Worm (Caenorhabditis elegans) whole organism, L4 larva: ENCODE data around the gene ZK742.6.
A peak's percentile ranks its signal among the peaks of the same experiment; 100 is the strongest.

ENCODE experiments used
- D1046.2 ChIP-seq: fragments of 200-800 bp; sonication (Bioruptor generic); IDR thresholded peaks from 2 replicates; pipeline ENCODE4 v1.3.6; 2022; ENCODE audit warnings: missing genetic modification characterization, missing compliant biosample characterization
- F10B5.3 ChIP-seq: sonication (generic microtip); optimal IDR thresholded peaks from 2 replicates; lab custom pipeline; 2016; ENCODE audit warnings: mild to moderate bottlenecking, missing genetic modification characterization, missing compliant biosample characterization
- F37D6.2 ChIP-seq: sonication (generic microtip); optimal IDR thresholded peaks from 2 replicates; lab custom pipeline; 2016; ENCODE audit warnings: mild to moderate bottlenecking, missing genetic modification characterization, missing compliant biosample characterization
- F49E8.2 ChIP-seq: sonication (generic microtip); optimal IDR thresholded peaks from 2 replicates; lab custom pipeline; 2016; ENCODE audit warnings: missing compliant biosample characterization, mild to moderate bottlenecking, missing genetic modification characterization, borderline replicate concordance
- R02D3.7 ChIP-seq: fragments of 150-350 bp; sonication (generic microtip); optimal IDR thresholded peaks from 3 replicates; lab custom pipeline; 2014; ENCODE audit warnings: missing biosample characterization, missing genetic modification characterization
- T20F7.1 ChIP-seq: fragments of 200-800 bp; sonication (Bioruptor generic); optimal IDR thresholded peaks from 2 replicates; lab custom pipeline; 2018; ENCODE audit warnings: mild to moderate bottlenecking, missing genetic modification characterization, missing compliant biosample characterization
- aly-2 ChIP-seq: sonication (generic microtip); optimal IDR thresholded peaks from 2 replicates; lab custom pipeline; 2018; ENCODE audit warnings: missing biosample characterization, missing genetic modification characterization
- ama-1 ChIP-seq: fragments of 150-350 bp; optimal IDR thresholded peaks from 2 replicates; lab custom pipeline; 2014; ENCODE audit warnings: inconsistent platforms, mixed read lengths
- arid-1 ChIP-seq: fragments of 200-800 bp; sonication (Bioruptor generic); conservative IDR thresholded peaks from 2 replicates; pipeline ENCODE4 v1.3.6; 2022; ENCODE audit warnings: missing genetic modification reagents, missing genetic modification characterization, missing compliant biosample characterization
- ceh-20 ChIP-seq: fragments of 200-800 bp; sonication (Bioruptor generic); IDR thresholded peaks from 2 replicates; pipeline ENCODE4 v1.3.6; 2022; ENCODE audit warnings: missing genetic modification reagents, missing genetic modification characterization, missing compliant biosample characterization
- daf-16 ChIP-seq, 3 experiments: sonication (generic microtip); optimal IDR thresholded peaks; 2 replicates each; lab custom pipeline; 2016 to 2017; ENCODE audit warnings: missing genetic modification characterization in 3 of 3, missing genetic modification reagents in 3 of 3, mild to moderate bottlenecking in 2 of 3, missing compliant biosample characterization in 2 of 3, missing biosample characterization in 1 of 3, moderate library complexity in 1 of 3
- daf-8 ChIP-seq: fragments of 200-800 bp; sonication (Bioruptor generic); IDR thresholded peaks from 2 replicates; pipeline ENCODE4 v1.3.6; 2022; ENCODE audit warnings: missing genetic modification characterization, missing compliant biosample characterization
- dmd-8 ChIP-seq: fragments of 200-800 bp; sonication (Bioruptor generic); IDR thresholded peaks from 2 replicates; pipeline ENCODE4 v1.3.6; 2022; ENCODE audit warnings: missing genetic modification characterization, missing compliant biosample characterization
- dmd-9 ChIP-seq: fragments of 200-800 bp; sonication (Bioruptor generic); IDR thresholded peaks from 2 replicates; pipeline ENCODE4 v1.3.6; 2022; ENCODE audit warnings: missing genetic modification reagents, missing genetic modification characterization, missing compliant biosample characterization
- dpl-1 ChIP-seq: fragments of 150-350 bp; optimal IDR thresholded peaks from 2 replicates; lab custom pipeline; 2014; ENCODE audit warnings: missing biosample characterization, missing genetic modification reagents, missing genetic modification characterization
- duxl-1 ChIP-seq: sonication (generic microtip); optimal IDR thresholded peaks from 2 replicates; lab custom pipeline; 2016; ENCODE audit warnings: mild to moderate bottlenecking, missing genetic modification characterization, moderate library complexity, missing compliant biosample characterization; ENCODE audit not compliant: poor library complexity
- egl-43 ChIP-seq: fragments of 200-800 bp; sonication (Bioruptor generic); IDR thresholded peaks from 2 replicates; pipeline ENCODE4 v1.3.6; 2022; ENCODE audit warnings: missing genetic modification reagents, missing genetic modification characterization, missing compliant biosample characterization
- fkh-10 ChIP-seq: fragments of 150-350 bp; optimal IDR thresholded peaks from 2 replicates; lab custom pipeline; 2014; ENCODE audit warnings: missing biosample characterization, missing genetic modification reagents, missing genetic modification characterization
- gei-8 ChIP-seq: fragments of 200-800 bp; sonication (Bioruptor generic); optimal IDR thresholded peaks from 2 replicates; lab custom pipeline; 2018; ENCODE audit warnings: mild to moderate bottlenecking, missing genetic modification characterization, missing compliant biosample characterization
- hlh-11 ChIP-seq: fragments of 200-800 bp; sonication (Bioruptor generic); optimal IDR thresholded peaks from 2 replicates; lab custom pipeline; 2018; ENCODE audit warnings: mild to moderate bottlenecking, missing genetic modification characterization, missing compliant biosample characterization
- hlh-30 ChIP-seq: sonication (generic microtip); optimal IDR thresholded peaks from 2 replicates; lab custom pipeline; 2017; ENCODE audit warnings: antibody characterized with exemption, mild to moderate bottlenecking, missing genetic modification characterization, missing compliant biosample characterization; ENCODE audit not compliant: insufficient read depth
- hmg-1.1 ChIP-seq: fragments of 200-800 bp; sonication (Bioruptor generic); IDR thresholded peaks from 2 replicates; pipeline ENCODE4 v1.3.6; 2022; ENCODE audit warnings: missing genetic modification reagents, missing genetic modification characterization, missing compliant biosample characterization
- lin-15B ChIP-seq: fragments of 150-350 bp; sonication (generic microtip); optimal IDR thresholded peaks from 3 replicates; lab custom pipeline; 2014; ENCODE audit warnings: missing biosample characterization, missing genetic modification characterization
- lin-29 ChIP-seq: fragments of 200-800 bp; sonication (Bioruptor generic); IDR thresholded peaks from 2 replicates; pipeline ENCODE4 v1.3.6; 2022; ENCODE audit warnings: missing genetic modification reagents, missing genetic modification characterization, missing compliant biosample characterization
- lsy-2 ChIP-seq, 2 experiments: fragments of 150-350 bp in 1 of 2; sonication (generic microtip) in 1 of 2; optimal IDR thresholded peaks; 2 replicates each; lab custom pipeline; 2014 to 2017; ENCODE audit warnings: missing biosample characterization in 2 of 2, missing genetic modification characterization in 2 of 2
- mdl-1 ChIP-seq, 2 experiments: fragments of 150-350 bp in 1 of 2; sonication (generic microtip) in 1 of 2; optimal IDR thresholded peaks; 2 replicates each; lab custom pipeline; 2014 to 2017; ENCODE audit warnings: missing biosample characterization in 2 of 2, missing genetic modification characterization in 2 of 2
- mep-1 ChIP-seq: fragments of 150-350 bp; sonication (generic microtip); optimal IDR thresholded peaks from 3 replicates; lab custom pipeline; 2014; ENCODE audit warnings: missing biosample characterization, missing genetic modification characterization
- mes-2 ChIP-seq: sonication (generic microtip); optimal IDR thresholded peaks from 2 replicates; lab custom pipeline; 2016; ENCODE audit warnings: missing genotype, mild to moderate bottlenecking, missing genetic modification characterization, missing compliant biosample characterization; ENCODE audit not compliant: poor library complexity, severe bottlenecking
- nhr-10 ChIP-seq: fragments of 150-350 bp; optimal IDR thresholded peaks from 2 replicates; lab custom pipeline; 2014; ENCODE audit warnings: missing biosample characterization, missing genetic modification characterization
- nhr-102 ChIP-seq: sonication (generic microtip); optimal IDR thresholded peaks from 2 replicates; lab custom pipeline; 2016; ENCODE audit warnings: mild to moderate bottlenecking, missing genetic modification characterization, moderate library complexity, missing compliant biosample characterization
- nhr-111 ChIP-seq: fragments of 200-800 bp; sonication (Bioruptor generic); optimal IDR thresholded peaks from 2 replicates; lab custom pipeline; 2018; ENCODE audit warnings: mild to moderate bottlenecking, missing genetic modification characterization, missing compliant biosample characterization
- nhr-237 ChIP-seq: sonication (generic microtip); optimal IDR thresholded peaks from 2 replicates; lab custom pipeline; 2017; ENCODE audit warnings: missing biosample characterization, missing genetic modification characterization
- nhr-25 ChIP-seq: sonication (generic microtip); optimal IDR thresholded peaks from 2 replicates; lab custom pipeline; 2017; ENCODE audit warnings: missing genetic modification characterization, mild to moderate bottlenecking, missing compliant biosample characterization, antibody characterized with exemption, moderate library complexity, borderline replicate concordance; ENCODE audit not compliant: insufficient read depth
- nhr-28 ChIP-seq: fragments of 150-350 bp; optimal IDR thresholded peaks from 2 replicates; lab custom pipeline; 2014; ENCODE audit warnings: missing biosample characterization, missing genetic modification characterization
- nhr-42 ChIP-seq: fragments of 200-800 bp; sonication (Bioruptor generic); IDR thresholded peaks from 2 replicates; pipeline ENCODE4 v1.3.6; 2022; ENCODE audit warnings: missing genetic modification characterization, missing compliant biosample characterization
- nhr-48 ChIP-seq: sonication (generic microtip); optimal IDR thresholded peaks from 2 replicates; lab custom pipeline; 2016; ENCODE audit warnings: mild to moderate bottlenecking, missing genetic modification characterization, missing compliant biosample characterization
- php-3 ChIP-seq: fragments of 200-800 bp; sonication (Bioruptor generic); IDR thresholded peaks from 2 replicates; pipeline ENCODE4 v1.3.6; 2022; ENCODE audit warnings: missing genetic modification reagents, missing genetic modification characterization, missing compliant biosample characterization
- rbr-2 ChIP-seq: sonication (generic microtip); optimal IDR thresholded peaks from 2 replicates; lab custom pipeline; 2016; ENCODE audit warnings: missing genotype, missing genetic modification characterization, missing compliant biosample characterization
- sdz-12 ChIP-seq: fragments of 200-800 bp; sonication (Bioruptor generic); optimal IDR thresholded peaks from 2 replicates; lab custom pipeline; 2018; ENCODE audit warnings: mild to moderate bottlenecking, missing genetic modification characterization, missing compliant biosample characterization
- set-16 ChIP-seq: fragments of 200-800 bp; sonication (Bioruptor generic); IDR thresholded peaks from 2 replicates; pipeline ENCODE4 v1.3.6; 2022; ENCODE audit warnings: missing genetic modification reagents, missing genetic modification characterization, missing compliant biosample characterization
- skn-1 ChIP-seq: fragments of 150-350 bp; optimal IDR thresholded peaks from 2 replicates; lab custom pipeline; 2014; ENCODE audit warnings: missing biosample characterization, missing genetic modification characterization
- snpc-4 ChIP-seq: fragments of 150-350 bp; optimal IDR thresholded peaks from 2 replicates; lab custom pipeline; 2014; ENCODE audit warnings: missing biosample characterization, missing genetic modification characterization
- tag-97 ChIP-seq: fragments of 200-800 bp; sonication (Bioruptor generic); IDR thresholded peaks from 2 replicates; pipeline ENCODE4 v1.3.6; 2022; ENCODE audit warnings: missing genetic modification characterization, missing compliant biosample characterization
- tra-1 ChIP-seq: fragments of 200-800 bp; sonication (Bioruptor generic); IDR thresholded peaks from 2 replicates; pipeline ENCODE4 v1.3.6; 2022; ENCODE audit warnings: missing genetic modification reagents, missing genetic modification characterization, missing compliant biosample characterization
- zfp-2 ChIP-seq: sonication (generic microtip); optimal IDR thresholded peaks from 2 replicates; lab custom pipeline; 2016; ENCODE audit warnings: mild to moderate bottlenecking, missing genetic modification characterization, missing compliant biosample characterization
- zip-2 ChIP-seq: fragments of 150-350 bp; optimal IDR thresholded peaks from 2 replicates; lab custom pipeline; 2014; ENCODE audit warnings: missing biosample characterization, missing genetic modification characterization
- ztf-7 ChIP-seq: fragments of 150-350 bp; optimal IDR thresholded peaks from 2 replicates; lab custom pipeline; 2014; ENCODE audit warnings: missing biosample characterization, missing genetic modification characterization

Gene ZK742.6

DNA sequence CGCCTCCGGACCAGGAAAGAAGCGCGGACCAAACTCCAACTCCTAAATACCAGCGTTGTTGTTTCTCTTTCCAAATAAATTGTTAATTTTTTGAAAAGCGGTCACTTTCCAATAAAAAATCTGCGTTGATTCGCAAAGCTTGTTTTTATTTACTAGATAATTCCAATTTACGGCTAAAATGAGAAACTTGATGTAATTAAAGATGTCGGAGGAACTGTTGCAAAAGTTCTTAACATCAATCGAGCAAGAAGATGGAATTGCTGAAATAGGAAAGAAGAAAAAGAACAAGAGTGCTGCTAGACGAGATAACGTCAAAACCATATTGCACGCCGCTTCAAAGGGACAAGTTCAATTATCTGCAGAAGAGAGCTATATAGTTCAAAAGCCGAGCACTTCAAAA, 37.6 kb downstream of the ZK742.6 start, which contains the start of gene C26F1.3 (continued):
- peak; percentile 60 for TF ChIP-seq ama-1 (lab: Kevin White, UChicago)
- 0 out of 2 replicates have a peak, but pooled peaks have one; percentile 27 for TF ChIP-seq dmd-8 (GFP tag; lab: Robert Waterston, UW)
- no peak for TF ChIP-seq F37D6.2 (tag; lab: Kevin White, UChicago)
- no peak for TF ChIP-seq mdl-1 (tag; optimal IDR thresholded peaks at IDR 0.05; lab: Kevin White, UChicago)
- TF ChIP-seq hlh-30 = no peak
- 0 out of 2 replicates have a peak, but pooled peaks have one; percentile 29 for TF ChIP-seq arid-1 (GFP tag; lab: Robert Waterston, UW)

DNA sequence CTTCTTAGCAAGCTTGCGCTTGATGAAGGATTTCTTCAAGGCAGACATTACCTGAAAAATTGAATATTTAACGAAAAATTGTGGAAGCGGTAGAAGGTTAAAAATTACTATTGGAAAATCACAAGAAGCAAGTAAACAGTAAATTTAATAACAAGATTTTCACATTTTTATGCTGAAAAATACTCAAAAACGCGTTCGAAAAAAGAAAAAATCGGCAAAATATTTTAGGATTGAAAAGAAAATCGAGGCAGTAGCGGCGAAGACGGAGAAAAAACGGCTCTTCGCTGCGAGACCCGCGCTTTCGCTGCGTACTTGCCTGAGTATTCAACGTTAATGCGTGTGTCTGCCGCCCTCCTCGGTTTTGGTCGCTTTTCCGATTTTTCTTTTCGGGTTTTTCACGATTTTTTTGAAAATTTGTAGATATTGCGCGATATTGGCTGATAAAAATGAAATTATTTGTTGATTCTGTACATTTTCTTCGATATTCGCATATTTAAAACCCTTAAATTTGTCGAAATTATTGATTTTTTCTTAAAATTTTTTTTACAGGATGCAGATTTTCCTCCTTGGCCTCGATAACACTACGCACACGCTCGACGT, 38.6 kb downstream of the ZK742.6 start, which contains the start of the genes rpl-39 and rps-30:
rpl-39 (minus strand) TSS at position 51 of the 600 bp plus-strand sequence.
rps-30 (plus strand) TSS at position 550 of the 600 bp plus-strand sequence.
- no peak for TF ChIP-seq zfp-2
- TF ChIP-seq dmd-8 (GFP tag; lab: Robert Waterston, UW) = no peak
- TF ChIP-seq snpc-4 (tag; lab: Kevin White, UChicago) = no peak
- TF ChIP-seq lsy-2 (tag; optimal IDR thresholded peaks at IDR 0.05; lab: Kevin White, UChicago) = peak; percentile 4 to 91
- TF ChIP-seq gei-8 (GFP tag; lab: Kevin White, UChicago) = no peak
- no peak for TF ChIP-seq php-3 (GFP tag; lab: Robert Waterston, UW)
- TF ChIP-seq D1046.2 (GFP tag; lab: Robert Waterston, UW) = no peak
- TF ChIP-seq nhr-10 = no peak
- no peak for TF ChIP-seq zip-2
- no peak for TF ChIP-seq F10B5.3 (tag; lab: Kevin White, UChicago)
- TF ChIP-seq sdz-12 (GFP tag; lab: Kevin White, UChicago) = no peak
- peak; percentile 74; the same call in 1 of the 2 replicates for TF ChIP-seq nhr-42 (GFP tag; lab: Robert Waterston, UW)
- TF ChIP-seq fkh-10 = peak; percentile 61
- TF ChIP-seq nhr-237 (tag; lab: Kevin White, UChicago) = no peak
- TF ChIP-seq duxl-1 (tag; lab: Kevin White, UChicago) = peak; percentile 23
- peak; percentile 58 for TF ChIP-seq lin-29 (GFP tag; lab: Robert Waterston, UW)
- TF ChIP-seq F49E8.2 = no peak
- TF ChIP-seq daf-8 = no peak
- TF ChIP-seq rbr-2 (tag; lab: Kevin White, UChicago) = peak; percentile 82
- peak; percentile 35; the same call in 1 of the 2 replicates for TF ChIP-seq set-16 (GFP tag; lab: Robert Waterston, UW)
- TF ChIP-seq hmg-1.1 (GFP tag; lab: Robert Waterston, UW) = peak; percentile 81
- TF ChIP-seq R02D3.7 = peak; percentile 44
- no peak for TF ChIP-seq aly-2 (tag; lab: Kevin White, UChicago)
- TF ChIP-seq daf-16 (GFP tag; optimal IDR thresholded peaks at IDR 0.05; lab: Kevin White, UChicago) = no peak
- TF ChIP-seq daf-16 (tag; optimal IDR thresholded peaks at IDR 0.05; lab: Kevin White, UChicago) = no peak
- no peak for TF ChIP-seq lin-15B (tag; lab: Kevin White, UChicago)
- no peak for TF ChIP-seq nhr-111
- peak; percentile 20 for TF ChIP-seq ztf-7 (tag; lab: Kevin White, UChicago)
- 0 out of 2 replicates have a peak, but pooled peaks have one; percentile 26 for TF ChIP-seq arid-1 (GFP tag; lab: Robert Waterston, UW)
- peak; percentile 82 for TF ChIP-seq T20F7.1
- no peak for TF ChIP-seq dmd-9 (GFP tag; lab: Robert Waterston, UW)
- no peak for TF ChIP-seq tag-97 (GFP tag; lab: Robert Waterston, UW)
- peak; percentile 83 for TF ChIP-seq hlh-11 (tag; lab: Kevin White, UChicago)
- peak; percentile 80 for TF ChIP-seq ceh-20 (GFP tag; lab: Robert Waterston, UW)
- TF ChIP-seq skn-1 (tag; lab: Kevin White, UChicago) = no peak
- TF ChIP-seq mep-1 (tag; lab: Kevin White, UChicago) = peak; percentile 90
- peak; percentile 72 for TF ChIP-seq nhr-25 (tag; lab: Kevin White, UChicago)
- no peak for TF ChIP-seq egl-43
- TF ChIP-seq nhr-48 (tag; lab: Kevin White, UChicago) = peak; percentile 16
- TF ChIP-seq nhr-102 (tag; lab: Kevin White, UChicago) = peak; percentile 33
- TF ChIP-seq F37D6.2 (tag; lab: Kevin White, UChicago) = peak; percentile 16
- TF ChIP-seq dpl-1 (GFP tag; lab: Kevin White, UChicago) = peak; percentile 80
- peak; percentile 87 for TF ChIP-seq mes-2 (tag; lab: Kevin White, UChicago)
- TF ChIP-seq nhr-28 (tag; lab: Kevin White, UChicago) = peak; percentile 81
- TF ChIP-seq tra-1 (GFP tag; lab: Robert Waterston, UW) = no peak
